Fruit fly (Drosophila melanogaster) whole organism, adult: ENCODE results near the gene Gr98a.

Source experiments
- CG11617 ChIP-seq: fragments of 200-800 bp; sonication (Bioruptor generic); optimal IDR thresholded peaks from 2 replicates; lab custom pipeline; 2017; ENCODE audit warnings: mild to moderate bottlenecking, missing biosample characterization, missing genetic modification reagents, missing genetic modification characterization
- CG12768 ChIP-seq: fragments of 200-800 bp; sonication (Bioruptor generic); optimal IDR thresholded peaks from 2 replicates; lab custom pipeline; 2017; ENCODE audit warnings: missing biosample characterization, missing genetic modification characterization, mild to moderate bottlenecking, moderate library complexity, missing genetic modification reagents
- CG14711 ChIP-seq: fragments of 200-800 bp; sonication (Bioruptor generic); optimal IDR thresholded peaks from 2 replicates; lab custom pipeline; 2018; ENCODE audit warnings: missing biosample characterization, mild to moderate bottlenecking, missing genetic modification characterization, moderate library complexity
- CG1620 ChIP-seq: fragments of 200-800 bp; sonication (Bioruptor generic); optimal IDR thresholded peaks from 2 replicates; lab custom pipeline; 2016; ENCODE audit warnings: missing biosample characterization, missing genetic modification characterization
- CG33017 ChIP-seq: fragments of 200-800 bp; sonication (Bioruptor generic); optimal IDR thresholded peaks from 2 replicates; lab custom pipeline; 2018; ENCODE audit warnings: missing biosample characterization, mild to moderate bottlenecking, missing genetic modification characterization, moderate library complexity
- CG5204 ChIP-seq: fragments of 200-800 bp; sonication (Bioruptor generic); optimal IDR thresholded peaks from 2 replicates; lab custom pipeline; 2016; ENCODE audit warnings: missing biosample characterization, missing genetic modification characterization
- CG7045 ChIP-seq: fragments of 200-800 bp; sonication (Bioruptor generic); optimal IDR thresholded peaks from 2 replicates; lab custom pipeline; 2017; ENCODE audit warnings: missing biosample characterization, mild to moderate bottlenecking, missing genetic modification characterization
- CG7101 ChIP-seq: fragments of 200-800 bp; sonication (Bioruptor generic); optimal IDR thresholded peaks from 2 replicates; lab custom pipeline; 2018; ENCODE audit warnings: missing biosample characterization, mild to moderate bottlenecking, missing genetic modification characterization, moderate library complexity
- Clk ChIP-seq: fragments of 200-800 bp; sonication (Bioruptor generic); optimal IDR thresholded peaks from 2 replicates; lab custom pipeline; 2017; ENCODE audit warnings: missing biosample characterization, missing genetic modification characterization
- Crg-1 ChIP-seq: fragments of 200-800 bp; sonication (Bioruptor generic); optimal IDR thresholded peaks from 2 replicates; lab custom pipeline; 2016; ENCODE audit warnings: missing biosample characterization, missing genetic modification characterization
- Hr96 ChIP-seq: fragments of 200-800 bp; sonication (Bioruptor generic); optimal IDR thresholded peaks from 2 replicates; lab custom pipeline; 2016; ENCODE audit warnings: missing biosample characterization, missing genetic modification characterization
- Mnt ChIP-seq: fragments of 200-800 bp; sonication (Bioruptor generic); optimal IDR thresholded peaks from 2 replicates; lab custom pipeline; 2016; ENCODE audit warnings: missing biosample characterization, mild to moderate bottlenecking, missing genetic modification characterization
- bab1 ChIP-seq: fragments of 200-800 bp; sonication (Bioruptor generic); optimal IDR thresholded peaks from 3 replicates; lab custom pipeline; 2019; ENCODE audit warnings: missing biosample characterization, mild to moderate bottlenecking, missing genetic modification characterization, moderate library complexity
- cic ChIP-seq: fragments of 200-800 bp; sonication (Bioruptor generic); optimal IDR thresholded peaks from 2 replicates; lab custom pipeline; 2017; ENCODE audit warnings: missing biosample characterization, mild to moderate bottlenecking, missing genetic modification characterization, moderate library complexity
- cnc ChIP-seq, 2 experiments: fragments of >200 bp; optimal IDR thresholded peaks; 2 replicates each; lab custom pipeline; 2017
- kay ChIP-seq: fragments of 200-800 bp; sonication (Bioruptor generic); peaks from one replicate; lab custom pipeline; 2016; ENCODE audit warnings: missing biosample characterization, missing genetic modification characterization, borderline replicate concordance
- ovo ChIP-seq: fragments of 200-800 bp; sonication (Bioruptor generic); optimal IDR thresholded peaks from 2 replicates; lab custom pipeline; 2016; ENCODE audit warnings: missing biosample characterization, missing genetic modification characterization
- pad ChIP-seq: fragments of 200-800 bp; sonication (Bioruptor generic); optimal IDR thresholded peaks from 3 replicates; lab custom pipeline; 2017; ENCODE audit warnings: missing biosample characterization, missing genetic modification characterization, mild to moderate bottlenecking, moderate library complexity, missing genetic modification reagents
- tj ChIP-seq: fragments of 200-800 bp; sonication (Bioruptor generic); optimal IDR thresholded peaks from 3 replicates; lab custom pipeline; 2017; ENCODE audit warnings: missing biosample characterization, mild to moderate bottlenecking, missing genetic modification characterization, moderate library complexity
- toe ChIP-seq: fragments of 200-800 bp; sonication (Bioruptor generic); optimal IDR thresholded peaks from 2 replicates; lab custom pipeline; 2016; ENCODE audit warnings: missing biosample characterization, missing genetic modification characterization

The Gr98a gene

DNA sequence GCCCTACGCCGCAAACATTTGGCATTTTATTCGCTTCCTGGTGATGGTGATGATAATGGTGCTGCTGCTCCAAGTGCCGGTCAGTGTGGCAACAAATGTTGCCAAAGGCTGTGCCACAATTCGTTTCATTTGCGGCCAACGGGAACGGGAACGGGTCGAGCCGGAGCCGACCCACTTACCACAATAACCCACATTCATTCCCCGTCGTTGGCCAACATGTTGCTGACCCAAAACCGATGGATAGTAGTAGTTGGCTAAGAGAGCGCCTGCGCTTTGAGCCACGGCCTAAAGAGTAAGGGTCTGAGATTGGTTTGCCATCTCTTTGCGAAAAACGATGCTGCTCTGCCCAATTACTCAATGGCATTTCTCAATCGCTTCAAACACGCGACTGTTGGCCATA is 24.8 kb upstream of the Gr98a start:
- TF ChIP-seq CG14711 (tag; lab: Kevin White, UChicago) (no peak), CG33017 (no peak), CG7101 (tag; lab: Kevin White, UChicago) (no peak), Mnt (no peak)

DNA sequence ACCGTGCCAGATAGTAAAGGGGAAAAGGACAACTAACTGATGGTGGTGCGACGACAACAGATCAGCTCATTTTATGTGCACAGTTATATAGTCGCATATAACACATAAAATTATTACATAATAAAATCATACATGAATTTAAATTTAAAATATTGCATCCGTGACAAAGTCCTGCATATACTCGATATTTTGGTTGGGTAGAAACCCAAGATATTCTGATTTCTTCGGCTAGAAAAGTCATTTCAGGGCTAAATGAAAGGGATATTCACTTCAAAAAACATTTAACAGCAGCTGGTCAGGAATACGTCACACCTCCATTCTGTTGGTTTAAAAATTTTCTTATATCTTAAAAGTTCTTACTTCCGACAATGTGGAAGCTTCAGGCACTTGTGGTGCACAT is 23.8 kb upstream of the Gr98a start, which contains the start of gene CG13978:
TSS of gene CG13978 (plus strand) at position 301 of the 400 bp plus-strand sequence.
- TF ChIP-seq CG1620 (no peak), toe (GFP tag; lab: Kevin White, UChicago) (no peak), cic (GFP tag; lab: Kevin White, UChicago) (no peak), Clk (no peak), kay (no peak), bab1 (no peak), CG7045 (no peak), cnc (optimal IDR thresholded peaks at IDR 0.05; lab: Kevin White, UChicago) (no peak), ovo (GFP tag; lab: Kevin White, UChicago) (no peak), CG11617 (no peak), tj (no peak), Crg-1 (GFP tag; lab: Kevin White, UChicago) (no peak), pad (GFP tag; lab: Kevin White, UChicago) (no peak), Mnt (no peak), Hr96 (GFP tag; lab: Kevin White, UChicago) (no peak), CG12768 (GFP tag; lab: Kevin White, UChicago) (no peak), CG14711 (tag; lab: Kevin White, UChicago) (no peak), CG33017 (no peak), CG7101 (tag; lab: Kevin White, UChicago) (no peak), CG5204 (no peak)

- TF ChIP-seq kay: no peak
- TF ChIP-seq toe (GFP tag; lab: Kevin White, UChicago): no peak
- TF ChIP-seq CG12768 (GFP tag; lab: Kevin White, UChicago): no peak
- no peak for TF ChIP-seq CG33017
- no peak for TF ChIP-seq CG11617
- TF ChIP-seq Mnt: no peak
- TF ChIP-seq cnc (optimal IDR thresholded peaks at IDR 0.05; lab: Kevin White, UChicago): no peak
- TF ChIP-seq Clk: no peak
- TF ChIP-seq pad (GFP tag; lab: Kevin White, UChicago): no peak
- TF ChIP-seq CG7045: no peak
Observed at dm6 chr3R:27477507-27477906, 10.2 kb upstream of the Gr98a start.

DNA sequence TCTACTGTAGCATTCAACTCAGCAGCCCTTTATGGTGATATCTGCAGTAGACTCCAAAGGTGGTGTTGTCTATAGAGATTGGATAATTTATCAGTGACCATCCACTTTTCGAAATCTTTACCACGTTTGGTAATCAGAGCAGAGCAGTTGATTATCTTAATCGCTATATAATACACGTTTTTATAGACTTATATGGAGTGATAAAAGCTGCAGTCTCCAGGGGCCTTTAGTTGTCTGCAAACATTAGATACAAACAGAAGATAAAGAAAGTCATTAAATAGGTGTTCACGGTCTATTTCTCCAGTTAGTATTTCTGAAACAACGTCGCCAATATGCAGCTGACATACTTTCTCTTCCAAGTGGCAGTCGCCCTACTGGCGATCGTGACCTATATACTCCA is 9.4 kb upstream of the Gr98a start, which contains the start of gene Cyp6a18:
TSS of gene Cyp6a18 (plus strand) at position 301 of the 400 bp plus-strand sequence.
- TF ChIP-seq ovo (GFP tag; lab: Kevin White, UChicago): no peak
- peak; percentile 3 for TF ChIP-seq toe (GFP tag; lab: Kevin White, UChicago)

dm6 chr3R:27497616-27498015 is 9.9 kb downstream of the Gr98a start:
- TF ChIP-seq tj (no peak), CG12768 (GFP tag; lab: Kevin White, UChicago) (no peak), Hr96 (GFP tag; lab: Kevin White, UChicago) (no peak), CG14711 (tag; lab: Kevin White, UChicago) (no peak), pad (GFP tag; lab: Kevin White, UChicago) (no peak), Crg-1 (GFP tag; lab: Kevin White, UChicago) (no peak)

DNA sequence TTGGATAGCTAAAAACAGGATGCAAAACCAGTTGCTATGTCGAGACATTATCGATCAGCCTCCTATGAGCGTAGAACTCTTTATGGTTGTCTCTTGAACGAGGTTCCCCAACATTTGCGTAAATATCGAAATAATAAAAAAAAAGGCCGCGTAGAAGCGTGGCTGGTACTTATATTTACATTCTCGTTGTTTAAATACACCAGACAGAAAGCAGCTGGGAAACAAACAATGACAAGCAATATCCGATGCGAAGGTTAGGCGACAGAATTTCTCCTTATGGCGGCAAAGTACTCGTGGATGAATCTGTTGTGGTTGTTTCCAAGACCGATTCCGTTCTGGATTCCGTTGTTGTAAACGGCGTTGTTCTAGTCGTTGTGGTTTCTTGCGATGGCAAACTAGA is 14.2 kb downstream of the Gr98a start, which contains the start of gene CG43139:
TSS of gene CG43139 (minus strand) at position 88 of the 400 bp plus-strand sequence.
- TF ChIP-seq bab1 (no peak), tj (no peak), Hr96 (GFP tag; lab: Kevin White, UChicago) (no peak), cnc (optimal IDR thresholded peaks at IDR 0.05; lab: Kevin White, UChicago) (no peak), toe (GFP tag; lab: Kevin White, UChicago) (no peak), CG7101 (tag; lab: Kevin White, UChicago) (no peak), CG11617 (no peak), ovo (GFP tag; lab: Kevin White, UChicago) (no peak), CG14711 (tag; lab: Kevin White, UChicago) (no peak), Crg-1 (GFP tag; lab: Kevin White, UChicago) (no peak), Clk (no peak), cic (GFP tag; lab: Kevin White, UChicago) (no peak), CG12768 (GFP tag; lab: Kevin White, UChicago) (no peak), kay (no peak), CG7045 (no peak), CG5204 (no peak), Mnt (no peak), pad (GFP tag; lab: Kevin White, UChicago) (no peak), CG1620 (no peak)

dm6 chr3R:27502856-27503255 is 15.1 kb downstream of the Gr98a start, which contains the start of gene CG5402:
Gene CG5402, minus strand, starts transcription at chr3R:27502956.
- TF ChIP-seq CG1620: no peak
- TF ChIP-seq cnc (optimal IDR thresholded peaks at IDR 0.05; lab: Kevin White, UChicago): no peak
- TF ChIP-seq CG14711 (tag; lab: Kevin White, UChicago): no peak
- no peak for TF ChIP-seq CG7045
- no peak for TF ChIP-seq bab1
- TF ChIP-seq CG5204: no peak
- no peak for TF ChIP-seq toe (GFP tag; lab: Kevin White, UChicago)
- TF ChIP-seq CG33017: no peak
- TF ChIP-seq CG12768 (GFP tag; lab: Kevin White, UChicago): no peak
- TF ChIP-seq Hr96 (GFP tag; lab: Kevin White, UChicago): no peak
- TF ChIP-seq kay: no peak
- TF ChIP-seq Mnt: no peak
- TF ChIP-seq tj: no peak
- no peak for TF ChIP-seq CG7101 (tag; lab: Kevin White, UChicago)
- TF ChIP-seq CG11617: no peak
- no peak for TF ChIP-seq ovo (GFP tag; lab: Kevin White, UChicago)
- TF ChIP-seq Clk: no peak
